Fruit fly (Drosophila melanogaster): ENCODE data around the gene Anp.

dm6 chr3R:30256233-30256632, 46.5 kb downstream of the Anp start:
- no peak for TF ChIP-seq CTCF (optimal IDR thresholded peaks at IDR 0.05)
- TF ChIP-seq CG8478 (optimal IDR thresholded peaks at IDR 0.05), result no peak
